Worm (Caenorhabditis elegans) whole organism, mixed stage, embryonic: ENCODE results near the gene akap-1.
A peak's percentile ranks its signal among the peaks of the same experiment; 100 is the strongest.

ENCODE experiments used
- M03D4.4 ChIP-seq: sonication (generic microtip); optimal IDR thresholded peaks from 2 replicates; lab custom pipeline; 2017; ENCODE audit warnings: mild to moderate bottlenecking, missing genetic modification characterization, missing compliant biosample characterization
- blmp-1 ChIP-seq: fragments of 150-350 bp; optimal IDR thresholded peaks from 2 replicates; lab custom pipeline; 2014; ENCODE audit warnings: missing biosample characterization, missing genetic modification characterization
- ceh-39 ChIP-seq: fragments of 150-350 bp; optimal IDR thresholded peaks from 2 replicates; lab custom pipeline; 2014; ENCODE audit warnings: missing biosample characterization, missing genetic modification characterization
- ceh-83 ChIP-seq: fragments of 200-800 bp; sonication (Bioruptor generic); optimal IDR thresholded peaks from 2 replicates; lab custom pipeline; 2018; ENCODE audit warnings: mild to moderate bottlenecking, missing genetic modification characterization, missing compliant biosample characterization
- ces-1 ChIP-seq: fragments of 150-350 bp; optimal IDR thresholded peaks from 2 replicates; lab custom pipeline; 2014; ENCODE audit warnings: missing biosample characterization, missing genetic modification reagents, missing genetic modification characterization
- cnd-1 ChIP-seq: fragments of 200-800 bp; sonication (Bioruptor generic); optimal IDR thresholded peaks from 2 replicates; lab custom pipeline; 2018; ENCODE audit warnings: mild to moderate bottlenecking, missing genetic modification characterization, missing compliant biosample characterization
- drap-1 ChIP-seq: fragments of 200-800 bp; sonication (Bioruptor generic); optimal IDR thresholded peaks from 3 replicates; lab custom pipeline; 2018; ENCODE audit warnings: mild to moderate bottlenecking, missing genetic modification characterization, missing compliant biosample characterization
- elt-3 ChIP-seq: fragments of 150-350 bp; optimal IDR thresholded peaks from 2 replicates; lab custom pipeline; 2014; ENCODE audit warnings: missing biosample characterization, missing genetic modification characterization
- flh-1 ChIP-seq: fragments of 200-800 bp; sonication (Bioruptor generic); optimal IDR thresholded peaks from 2 replicates; lab custom pipeline; 2018; ENCODE audit warnings: mild to moderate bottlenecking, missing genetic modification characterization, moderate library complexity, missing compliant biosample characterization
- ham-2 ChIP-seq: fragments of 200-800 bp; sonication (Bioruptor generic); optimal IDR thresholded peaks from 2 replicates; lab custom pipeline; 2018; ENCODE audit warnings: mild to moderate bottlenecking, missing genetic modification characterization, missing compliant biosample characterization
- lin-13 ChIP-seq: fragments of 150-350 bp; optimal IDR thresholded peaks from 2 replicates; lab custom pipeline; 2014; ENCODE audit warnings: missing biosample characterization, missing genetic modification characterization
- lin-32 ChIP-seq: fragments of 200-800 bp; sonication (Bioruptor generic); optimal IDR thresholded peaks from 2 replicates; lab custom pipeline; 2018; ENCODE audit warnings: mild to moderate bottlenecking, missing genetic modification characterization, missing compliant biosample characterization
- lsy-2 ChIP-seq: fragments of 150-350 bp; optimal IDR thresholded peaks from 2 replicates; lab custom pipeline; 2014; ENCODE audit warnings: missing biosample characterization, missing genetic modification characterization
- mab-5 ChIP-seq: fragments of 150-350 bp; optimal IDR thresholded peaks from 2 replicates; lab custom pipeline; 2014; ENCODE audit warnings: missing biosample characterization, missing genetic modification characterization
- mep-1 ChIP-seq: fragments of 150-350 bp; optimal IDR thresholded peaks from 2 replicates; lab custom pipeline; 2017; ENCODE audit warnings: missing biosample characterization, missing genetic modification reagents, missing genetic modification characterization, inconsistent platforms
- mls-2 ChIP-seq: sonication (generic microtip); optimal IDR thresholded peaks from 2 replicates; lab custom pipeline; 2016; ENCODE audit warnings: mild to moderate bottlenecking, missing genetic modification characterization, moderate library complexity, missing compliant biosample characterization
- nhr-12 ChIP-seq: fragments of 150-350 bp; optimal IDR thresholded peaks from 2 replicates; lab custom pipeline; 2014; ENCODE audit warnings: missing biosample characterization, missing genetic modification characterization
- nhr-2 ChIP-seq: fragments of 150-350 bp; optimal IDR thresholded peaks from 2 replicates; lab custom pipeline; 2014; ENCODE audit warnings: missing biosample characterization, missing genetic modification characterization
- nhr-237 ChIP-seq: fragments of 150-350 bp; optimal IDR thresholded peaks from 2 replicates; lab custom pipeline; 2014; ENCODE audit warnings: missing biosample characterization, missing genetic modification characterization
- nhr-28 ChIP-seq: fragments of 150-350 bp; optimal IDR thresholded peaks from 2 replicates; lab custom pipeline; 2014; ENCODE audit warnings: missing biosample characterization, missing genetic modification characterization
- nhr-76 ChIP-seq: sonication (generic microtip); optimal IDR thresholded peaks from 2 replicates; lab custom pipeline; 2017; ENCODE audit warnings: missing biosample characterization, missing genetic modification characterization
- tbx-8 ChIP-seq: fragments of 200-800 bp; sonication (Bioruptor generic); optimal IDR thresholded peaks from 2 replicates; lab custom pipeline; 2018; ENCODE audit warnings: mild to moderate bottlenecking, missing genetic modification characterization, moderate library complexity, missing compliant biosample characterization
- unc-39 ChIP-seq: fragments of 150-350 bp; optimal IDR thresholded peaks from 2 replicates; lab custom pipeline; 2014; ENCODE audit warnings: missing biosample characterization, missing genetic modification characterization
- zip-8 ChIP-seq: fragments of 150-350 bp; optimal IDR thresholded peaks from 2 replicates; lab custom pipeline; 2014; ENCODE audit warnings: missing biosample characterization, missing genetic modification characterization
- ztf-11 ChIP-seq: fragments of 150-350 bp; optimal IDR thresholded peaks from 2 replicates; lab custom pipeline; 2014; ENCODE audit warnings: missing biosample characterization, missing genetic modification characterization

akap-1 gene

DNA sequence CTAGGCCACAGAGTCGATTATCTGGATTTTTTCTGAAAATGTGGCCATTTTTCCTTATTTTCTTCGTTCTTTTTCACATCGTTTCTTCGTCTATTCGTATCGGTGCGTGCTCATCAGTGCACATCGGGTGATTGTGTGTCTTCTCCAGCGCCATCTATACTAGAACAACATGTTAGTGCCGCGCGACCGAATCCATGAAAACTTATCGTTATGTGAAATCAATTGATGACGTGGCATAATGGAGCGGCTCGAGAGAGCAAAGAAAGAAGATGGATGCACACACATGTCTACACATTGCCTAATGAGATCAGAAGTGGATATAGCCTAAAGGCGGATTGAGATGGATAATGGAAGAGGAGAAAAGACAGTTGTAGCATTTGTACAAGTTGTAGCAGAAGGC lies 40.9 kb upstream of the akap-1 start:
- TF ChIP-seq mep-1 (no peak), ces-1 (GFP tag; lab: Kevin White, UChicago) (peak; percentile 16)

DNA sequence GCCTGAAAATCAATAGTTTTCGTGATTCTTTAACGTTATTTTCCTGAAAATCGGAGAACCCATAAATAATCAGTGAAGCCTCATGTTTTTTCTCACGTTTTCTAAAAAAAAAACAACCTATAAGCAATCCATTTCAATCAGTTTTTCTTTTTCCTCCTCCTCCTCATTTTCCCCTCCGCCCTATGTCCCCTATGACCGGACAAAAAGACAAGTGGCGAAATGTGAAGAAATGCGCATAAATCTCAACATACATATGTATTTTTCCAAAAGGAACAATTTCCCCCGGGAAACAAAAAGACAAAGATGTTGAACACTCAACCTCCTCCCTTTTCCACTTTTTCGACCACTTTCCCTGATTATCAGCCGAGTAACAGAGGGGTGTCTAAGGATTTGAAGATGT lies 37.7 kb upstream of the akap-1 start:
- TF ChIP-seq tbx-8 (GFP tag; lab: Kevin White, UChicago) (no peak), ceh-83 (GFP tag; lab: Kevin White, UChicago) (no peak)

DNA sequence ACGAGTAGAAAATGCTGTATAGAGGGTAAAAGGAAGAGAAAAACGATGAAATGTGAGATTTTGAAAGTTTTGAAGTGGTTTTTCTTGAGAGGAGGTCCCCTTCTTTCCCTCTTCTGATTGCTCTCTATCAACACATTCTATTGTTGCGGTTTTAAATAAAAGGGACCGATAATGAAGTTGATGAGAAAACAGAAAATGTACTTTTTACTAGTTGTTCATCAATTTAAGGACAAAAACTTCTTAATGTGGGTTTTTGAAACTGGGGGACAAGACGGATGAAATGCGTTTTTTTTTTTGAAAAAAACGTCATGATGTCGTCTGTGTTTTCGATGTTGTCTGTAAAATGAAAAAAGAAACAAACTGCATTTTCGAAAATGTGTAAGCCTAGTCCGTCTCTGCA lies 36.4 kb upstream of the akap-1 start:
- no peak for TF ChIP-seq elt-3 (tag; lab: Kevin White, UChicago)

DNA sequence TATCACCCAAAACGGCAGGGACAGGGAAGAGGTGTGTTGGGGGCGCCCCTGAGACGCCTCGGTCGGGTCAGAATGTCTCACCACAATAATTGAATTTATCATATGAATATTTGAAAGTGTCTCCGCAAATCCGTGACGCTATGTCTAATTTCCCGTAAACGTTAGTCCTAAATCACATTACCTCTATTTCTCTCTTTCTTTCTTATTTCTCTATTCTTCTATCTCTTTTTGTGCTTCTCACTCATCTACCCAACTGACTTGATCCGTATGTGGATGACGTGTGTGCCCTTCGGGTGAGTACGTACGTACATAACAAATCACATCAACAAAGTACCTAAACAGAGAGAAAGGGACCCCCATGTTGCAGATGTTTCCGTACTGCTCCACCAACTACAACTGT lies 35.8 kb upstream of the akap-1 start:
- TF ChIP-seq mep-1 (no peak), ces-1 (GFP tag; lab: Kevin White, UChicago) (peak; percentile 98)

DNA sequence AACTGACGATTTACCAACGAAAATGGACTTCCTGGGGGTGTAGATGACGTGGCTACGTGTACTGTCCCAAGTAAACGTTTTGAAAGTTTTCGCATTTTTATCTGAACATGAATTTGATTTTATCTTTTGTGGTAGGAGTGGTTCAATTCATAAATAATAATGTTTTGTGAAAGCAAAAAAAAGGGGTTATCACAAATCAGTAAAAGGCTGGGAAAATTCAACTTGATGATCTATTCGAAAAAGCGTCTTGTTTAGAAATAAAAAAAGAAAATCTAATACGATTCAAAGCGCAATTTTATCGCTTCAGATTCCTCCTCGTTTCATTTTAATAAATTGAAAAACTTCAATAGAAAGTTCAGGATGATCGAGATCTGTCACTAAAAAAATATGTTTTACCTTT lies 29.0 kb upstream of the akap-1 start, which contains the start of gene C56G2.5:
C56G2.5 (minus strand) TSS at position 101 of the 400 bp plus-strand sequence.
- TF ChIP-seq nhr-12 (tag; lab: Kevin White, UChicago), result no peak
- TF ChIP-seq ztf-11 (tag; lab: Kevin White, UChicago), result no peak
- TF ChIP-seq nhr-237 (tag; lab: Kevin White, UChicago), result no peak
- TF ChIP-seq ham-2, result no peak
- TF ChIP-seq ces-1 (GFP tag; lab: Kevin White, UChicago), result no peak
- TF ChIP-seq ceh-83 (GFP tag; lab: Kevin White, UChicago), result no peak
- no peak for TF ChIP-seq lin-32 (GFP tag; lab: Kevin White, UChicago)
- no peak for TF ChIP-seq nhr-76
- no peak for TF ChIP-seq cnd-1 (tag; lab: Kevin White, UChicago)
- no peak for TF ChIP-seq lin-13 (tag; lab: Kevin White, UChicago)

DNA sequence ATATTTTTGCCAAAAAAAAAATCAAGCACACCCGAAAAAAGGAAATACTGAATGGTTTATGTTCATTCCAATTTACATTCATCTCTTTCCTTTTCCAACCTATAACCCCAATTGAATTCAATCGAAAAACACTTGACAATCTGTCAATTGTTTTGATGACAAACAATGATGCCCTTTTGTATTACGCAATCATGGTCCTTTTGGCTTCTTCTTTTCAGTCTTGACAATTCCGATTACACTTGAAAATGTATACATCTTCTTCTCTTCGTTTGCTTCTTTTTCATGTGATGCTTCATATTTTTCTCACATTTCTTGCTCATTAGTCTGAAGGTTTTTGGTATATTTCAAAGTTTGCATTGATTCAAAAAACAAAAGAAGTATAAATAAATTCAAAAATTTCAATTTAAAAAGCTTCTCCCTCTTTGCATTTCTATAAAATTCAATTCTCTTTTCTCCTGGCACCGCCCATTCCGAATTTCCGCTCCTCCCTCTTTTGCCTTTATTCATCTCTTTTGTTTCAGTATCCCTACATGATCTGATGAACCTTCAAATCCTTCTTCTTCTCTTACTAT lies 21.9 kb upstream of the akap-1 start, which contains the start of gene C56G2.4:
C56G2.4 (plus strand) TSS at position 522 of the 572 bp plus-strand sequence.
- TF ChIP-seq lin-13 (tag; lab: Kevin White, UChicago) (no peak), ceh-39 (tag; lab: Kevin White, UChicago) (no peak), lsy-2 (tag; lab: Kevin White, UChicago) (no peak), nhr-2 (tag; lab: Kevin White, UChicago) (no peak), zip-8 (tag; lab: Kevin White, UChicago) (peak; percentile 90), nhr-28 (tag; lab: Kevin White, UChicago) (no peak)

DNA sequence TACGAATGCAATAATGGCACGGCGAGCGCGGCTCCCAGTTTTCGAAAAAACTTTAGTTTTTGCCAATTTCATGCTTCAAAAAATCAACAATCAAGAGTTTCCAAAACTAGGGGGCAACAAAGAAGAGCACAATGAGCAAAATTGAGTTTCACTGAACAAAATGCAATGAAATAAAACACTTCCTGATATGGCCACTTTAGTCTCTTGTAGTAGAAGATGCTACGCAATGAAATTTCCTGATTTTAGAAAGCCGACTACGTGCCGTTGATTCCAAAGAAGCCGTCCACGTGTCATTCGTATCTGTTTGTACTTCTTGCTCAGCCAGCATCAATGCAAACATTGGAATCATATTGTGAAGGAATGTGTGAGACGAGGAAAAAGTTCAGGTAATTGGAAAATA lies 18.8 kb upstream of the akap-1 start:
- peak; percentile 80 for TF ChIP-seq ces-1 (GFP tag; lab: Kevin White, UChicago)
- no peak for TF ChIP-seq lin-13 (tag; lab: Kevin White, UChicago)

DNA sequence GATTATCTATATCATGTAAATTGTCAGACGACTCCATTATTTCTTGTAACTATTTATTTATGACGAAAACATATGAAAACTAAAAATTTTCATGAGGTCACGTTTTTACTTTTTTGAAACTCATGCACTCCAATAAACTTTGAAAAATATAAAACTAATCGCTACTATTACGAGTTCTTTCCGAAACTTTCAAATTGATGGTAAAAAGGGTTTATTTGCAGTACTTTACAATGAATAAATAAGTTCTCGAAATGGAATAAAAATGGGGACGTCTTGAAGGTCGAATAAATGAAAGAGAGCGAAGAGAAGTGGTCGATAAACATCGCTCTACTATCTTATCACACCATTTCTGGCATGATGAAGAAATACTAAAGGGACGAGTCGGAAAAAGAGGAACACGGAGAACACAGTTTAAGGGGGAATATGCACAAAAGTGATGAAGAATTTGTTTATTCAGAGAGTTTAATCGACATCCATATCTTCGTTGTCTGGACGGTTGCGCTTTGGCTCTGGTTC lies 13.2 kb upstream of the akap-1 start, which contains the start of gene let-767:
let-767 (minus strand) TSS at position 51 of the 516 bp plus-strand sequence.
- no peak for TF ChIP-seq mls-2 (tag; lab: Kevin White, UChicago)
- TF ChIP-seq flh-1 (GFP tag; lab: Kevin White, UChicago), result no peak
- no peak for TF ChIP-seq ceh-39 (tag; lab: Kevin White, UChicago)
- no peak for TF ChIP-seq ceh-83 (GFP tag; lab: Kevin White, UChicago)
- TF ChIP-seq mep-1, result no peak
- TF ChIP-seq ces-1 (GFP tag; lab: Kevin White, UChicago), result no peak
- no peak for TF ChIP-seq mab-5
- no peak for TF ChIP-seq elt-3 (tag; lab: Kevin White, UChicago)
- TF ChIP-seq drap-1 (GFP tag; lab: Kevin White, UChicago), result no peak
- no peak for TF ChIP-seq blmp-1 (tag; lab: Kevin White, UChicago)
- no peak for TF ChIP-seq nhr-28 (tag; lab: Kevin White, UChicago)
- TF ChIP-seq lin-13 (tag; lab: Kevin White, UChicago), result no peak
- no peak for TF ChIP-seq nhr-76
- TF ChIP-seq nhr-2 (tag; lab: Kevin White, UChicago), result no peak
- TF ChIP-seq cnd-1 (tag; lab: Kevin White, UChicago), result no peak
- no peak for TF ChIP-seq M03D4.4
- TF ChIP-seq nhr-12 (tag; lab: Kevin White, UChicago), result no peak
- no peak for TF ChIP-seq nhr-237 (tag; lab: Kevin White, UChicago)
- TF ChIP-seq unc-39, result no peak
- TF ChIP-seq lin-32 (GFP tag; lab: Kevin White, UChicago), result no peak
- TF ChIP-seq, all 35 proteins: peak for 0
